Worm (Caenorhabditis elegans): Measurements from ENCODE around the gene sea-1.

The sea-1 gene

ce11 chrII:3682770-3683234 lies 9.4 kb upstream of the sea-1 start, which contains the start of gene F19B10.1 (continued):
- TF ChIP-seq lin-39 (tag; optimal IDR thresholded peaks at IDR 0.05), result no peak
- TF ChIP-seq ama-1 (optimal IDR thresholded peaks at IDR 0.05), result no peak
- TF ChIP-seq Y55F3AM.14 (GFP tag; optimal IDR thresholded peaks at IDR 0.05), result no peak
- no peak for TF ChIP-seq F13H6.1 (tag; optimal IDR thresholded peaks at IDR 0.05)
- no peak for TF ChIP-seq nhr-25 (tag; optimal IDR thresholded peaks at IDR 0.05)
- no peak for TF ChIP-seq ZK546.5 (tag; optimal IDR thresholded peaks at IDR 0.05)
- TF ChIP-seq sma-3 (GFP tag; optimal IDR thresholded peaks at IDR 0.05), result peak; percentile 72
- no peak for TF ChIP-seq skn-1 (tag; optimal IDR thresholded peaks at IDR 0.05)
- peak; percentile 75 for TF ChIP-seq mab-5 (tag; optimal IDR thresholded peaks at IDR 0.05)
- TF ChIP-seq unc-55 (GFP tag; optimal IDR thresholded peaks at IDR 0.05), result peak; percentile 66
- TF ChIP-seq ztf-4 (tag; optimal IDR thresholded peaks at IDR 0.05), result no peak
- no peak for TF ChIP-seq ceh-16 (tag; optimal IDR thresholded peaks at IDR 0.05)
- no peak for TF ChIP-seq nhr-6 (tag; optimal IDR thresholded peaks at IDR 0.05)
- TF ChIP-seq lin-13 (GFP tag; optimal IDR thresholded peaks at IDR 0.05), result peak; percentile 78
- peak; percentile 42 to 88 for TF ChIP-seq lsy-2 (tag; optimal IDR thresholded peaks at IDR 0.05)
- peak; percentile 91 for TF ChIP-seq gmeb-1 (tag; optimal IDR thresholded peaks at IDR 0.05)
- TF ChIP-seq snpc-4 (tag; optimal IDR thresholded peaks at IDR 0.05), result peak; percentile 43
- TF ChIP-seq alr-1 (tag; optimal IDR thresholded peaks at IDR 0.05), result no peak
- no peak for TF ChIP-seq unc-39 (tag; optimal IDR thresholded peaks at IDR 0.05)
- TF ChIP-seq dmd-4 (tag; optimal IDR thresholded peaks at IDR 0.05), result no peak
- no peak for TF ChIP-seq blmp-1 (tag; optimal IDR thresholded peaks at IDR 0.05; ENCODE audit: insufficient read depth)
- peak; percentile 80 for TF ChIP-seq sma-9 (GFP tag; optimal IDR thresholded peaks at IDR 0.05)
- no peak for TF ChIP-seq sma-9 (tag; optimal IDR thresholded peaks at IDR 0.05)
- no peak for TF ChIP-seq unc-62 (GFP tag; optimal IDR thresholded peaks at IDR 0.05)
- peak; percentile 78 for TF ChIP-seq fos-1 (tag; optimal IDR thresholded peaks at IDR 0.05)

- no peak for TF ChIP-seq nhr-11 (tag; optimal IDR thresholded peaks at IDR 0.05)
- no peak for TF ChIP-seq zag-1 (tag; optimal IDR thresholded peaks at IDR 0.05)
- no peak for TF ChIP-seq mbf-1 (tag; optimal IDR thresholded peaks at IDR 0.05)
- no peak for TF ChIP-seq ztf-1 (GFP tag; conservative IDR thresholded peaks at IDR 0.05)
- no peak for TF ChIP-seq peb-1 (tag; optimal IDR thresholded peaks at IDR 0.05)
- TF ChIP-seq F13H6.1 (tag; optimal IDR thresholded peaks at IDR 0.05), result no peak
Measured at ce11 chrII:3681365-3682083, 8.1 kb upstream of the sea-1 start, which contains the start of gene F19B10.10. Gene F19B10.10 (minus strand): TSS chrII:3681415.

ce11 chrII:3680366-3680765 lies 7.0 kb upstream of the sea-1 start:
- TF ChIP-seq lin-11 (tag; optimal IDR thresholded peaks at IDR 0.05), result no peak
- TF ChIP-seq ama-1 (optimal IDR thresholded peaks at IDR 0.05), result no peak
- no peak for TF ChIP-seq nhr-6 (tag; optimal IDR thresholded peaks at IDR 0.05)
- TF ChIP-seq ztf-4 (tag; optimal IDR thresholded peaks at IDR 0.05), result no peak
- TF ChIP-seq mbf-1 (tag; optimal IDR thresholded peaks at IDR 0.05), result no peak
- no peak for TF ChIP-seq fos-1 (tag; optimal IDR thresholded peaks at IDR 0.05)
- TF ChIP-seq mdl-1 (tag; optimal IDR thresholded peaks at IDR 0.05), result no peak
- no peak for TF ChIP-seq ztf-1 (GFP tag; conservative IDR thresholded peaks at IDR 0.05)
- no peak for TF ChIP-seq dmd-4 (tag; optimal IDR thresholded peaks at IDR 0.05)
- TF ChIP-seq skn-1 (tag; optimal IDR thresholded peaks at IDR 0.05), result no peak
- TF ChIP-seq unc-55 (GFP tag; optimal IDR thresholded peaks at IDR 0.05), result no peak
- no peak for TF ChIP-seq Y55F3AM.14 (GFP tag; optimal IDR thresholded peaks at IDR 0.05)
- no peak for TF ChIP-seq crh-2 (tag; optimal IDR thresholded peaks at IDR 0.05)
- no peak for TF ChIP-seq zag-1 (tag; optimal IDR thresholded peaks at IDR 0.05)

ce11 chrII:3678978-3679377 lies 5.6 kb upstream of the sea-1 start:
- TF ChIP-seq zag-1 (tag; optimal IDR thresholded peaks at IDR 0.05) (no peak), sem-4 (tag; optimal IDR thresholded peaks at IDR 0.05) (no peak), dmd-4 (tag; optimal IDR thresholded peaks at IDR 0.05) (no peak), lin-13 (GFP tag; optimal IDR thresholded peaks at IDR 0.05) (no peak), ZK546.5 (tag; optimal IDR thresholded peaks at IDR 0.05) (no peak), Y55F3AM.14 (GFP tag; optimal IDR thresholded peaks at IDR 0.05) (no peak), nhr-11 (tag; optimal IDR thresholded peaks at IDR 0.05) (no peak)
